Worm (Caenorhabditis elegans) whole organism, L4 larva: ENCODE results near the gene F29C12.6.

Source experiments
- ama-1 ChIP-seq: fragments of 150-350 bp; optimal IDR thresholded peaks from 2 replicates; lab custom pipeline; 2014; ENCODE audit warnings: inconsistent platforms, mixed read lengths
- ceh-62 ChIP-seq: sonication (generic microtip); optimal IDR thresholded peaks from 2 replicates; lab custom pipeline; 2017; ENCODE audit warnings: missing biosample characterization, missing genetic modification characterization
- ceh-82 ChIP-seq: sonication (generic microtip); optimal IDR thresholded peaks from 2 replicates; lab custom pipeline; 2017; ENCODE audit warnings: missing biosample characterization, missing genetic modification characterization
- dpl-1 ChIP-seq: fragments of 150-350 bp; optimal IDR thresholded peaks from 2 replicates; lab custom pipeline; 2014; ENCODE audit warnings: missing biosample characterization, missing genetic modification reagents, missing genetic modification characterization
- dve-1 ChIP-seq: sonication (generic microtip); optimal IDR thresholded peaks from 2 replicates; lab custom pipeline; 2017; ENCODE audit warnings: antibody characterized with exemption, mild to moderate bottlenecking, missing genetic modification characterization, missing compliant biosample characterization; ENCODE audit not compliant: insufficient read depth
- lin-39 ChIP-seq: fragments of 150-350 bp; optimal IDR thresholded peaks from 2 replicates; lab custom pipeline; 2014; ENCODE audit warnings: missing biosample characterization, missing genetic modification reagents, missing genetic modification characterization
- nhr-102 ChIP-seq: sonication (generic microtip); optimal IDR thresholded peaks from 2 replicates; lab custom pipeline; 2016; ENCODE audit warnings: mild to moderate bottlenecking, missing genetic modification characterization, moderate library complexity, missing compliant biosample characterization
- nhr-237 ChIP-seq: sonication (generic microtip); optimal IDR thresholded peaks from 2 replicates; lab custom pipeline; 2017; ENCODE audit warnings: missing biosample characterization, missing genetic modification characterization
- skn-1 ChIP-seq: fragments of 150-350 bp; optimal IDR thresholded peaks from 2 replicates; lab custom pipeline; 2014; ENCODE audit warnings: missing biosample characterization, missing genetic modification characterization
- ztf-11 ChIP-seq: fragments of 150-350 bp; optimal IDR thresholded peaks from 2 replicates; lab custom pipeline; 2014; ENCODE audit warnings: missing biosample characterization, missing genetic modification characterization

DNA sequence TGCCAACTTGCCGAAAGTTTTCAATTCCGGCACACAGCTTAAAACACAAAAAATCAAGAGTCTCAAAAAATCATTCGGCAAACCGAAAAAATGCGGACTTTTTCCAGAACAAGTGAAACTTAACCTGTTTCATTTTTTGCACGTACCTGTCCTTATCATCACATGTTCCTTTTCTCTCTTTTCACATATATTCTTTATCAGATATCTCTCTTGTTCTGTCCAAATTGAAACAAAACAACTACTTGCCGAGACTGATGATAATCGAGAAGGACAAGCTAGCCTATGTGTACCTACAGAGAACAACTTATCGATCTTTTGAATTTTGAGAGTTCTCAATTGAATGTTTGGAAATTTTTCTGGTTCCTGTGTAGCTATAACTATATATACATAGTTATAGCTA, 20.3 kb downstream of the F29C12.6 start:
- TF ChIP-seq nhr-237 = no peak
- no peak for TF ChIP-seq dve-1 (tag; lab: Kevin White, UChicago)
- no peak for TF ChIP-seq ceh-62 (tag; lab: Kevin White, UChicago)
- no peak for TF ChIP-seq ceh-82 (tag; lab: Kevin White, UChicago)
- no peak for TF ChIP-seq skn-1 (tag; lab: Kevin White, UChicago)
- no peak for TF ChIP-seq lin-39
- TF ChIP-seq dpl-1 = no peak
- no peak for TF ChIP-seq ama-1 (lab: Kevin White, UChicago)
- TF ChIP-seq ztf-11 = no peak
- TF ChIP-seq nhr-102 = no peak
